Fruit fly (Drosophila melanogaster): Measurements from ENCODE around the gene mRpS34.

mRpS34 gene

dm6 chr3L:16380770-16381169, 32.9 kb downstream of the mRpS34 start (continued):
- TF ChIP-seq CG8924 (tag; optimal IDR thresholded peaks at IDR 0.05) = peak; percentile 71
- TF ChIP-seq tap (tag; optimal IDR thresholded peaks at IDR 0.05) = peak; percentile 75
- TF ChIP-seq CG4730 (GFP tag; IDR thresholded peaks at IDR 0.05) = peak; percentile 34; the same call in 1 of the 2 replicates
- TF ChIP-seq CG34422 (GFP tag; IDR thresholded peaks at IDR 0.05) = peak; percentile 36; the same call in 1 of the 3 replicates
- peak; percentile 81 for TF ChIP-seq Fer3 (tag; optimal IDR thresholded peaks at IDR 0.05)
- TF ChIP-seq YL-1 (GFP tag; optimal IDR thresholded peaks at IDR 0.05) = no peak
- peak; percentile 50; the same call in 1 of the 2 replicates for TF ChIP-seq CG3847 (GFP tag; IDR thresholded peaks at IDR 0.05)
- TF ChIP-seq z (GFP tag; IDR thresholded peaks at IDR 0.05) = no peak
- peak; percentile 83 for TF ChIP-seq gro (GFP tag; optimal IDR thresholded peaks at IDR 0.05)
- no peak for TF ChIP-seq repo (GFP tag; optimal IDR thresholded peaks at IDR 0.05)
- TF ChIP-seq fru (optimal IDR thresholded peaks at IDR 0.05) = no peak
- TF ChIP-seq CG8765 (GFP tag; IDR thresholded peaks at IDR 0.05) = no peak
- peak; percentile 22; the same call in 1 of the 2 replicates for TF ChIP-seq CG4404 (GFP tag; IDR thresholded peaks at IDR 0.05)
- TF ChIP-seq CG9817 (tag; optimal IDR thresholded peaks at IDR 0.05) = peak; percentile 78
- TF ChIP-seq twi (tag; optimal IDR thresholded peaks at IDR 0.05) = peak; percentile 42
- peak; percentile 42 for TF ChIP-seq CG14710 (tag; optimal IDR thresholded peaks at IDR 0.05)
- no peak for TF ChIP-seq slou (GFP tag; optimal IDR thresholded peaks at IDR 0.05)
- peak; percentile 42 for TF ChIP-seq trem (tag; optimal IDR thresholded peaks at IDR 0.05)
- TF ChIP-seq CG1792 (GFP tag; optimal IDR thresholded peaks at IDR 0.05) = peak; percentile 43
- TF ChIP-seq disco-r (GFP tag; optimal IDR thresholded peaks at IDR 0.05) = peak; percentile 21
- TF ChIP-seq CG34224 (GFP tag; IDR thresholded peaks at IDR 0.05; ENCODE audit: partially characterized antibody) = no peak
- TF ChIP-seq HmgZ (tag; optimal IDR thresholded peaks at IDR 0.05) = peak; percentile 70
- TF ChIP-seq Adf1 (GFP tag; IDR thresholded peaks at IDR 0.05) = no peak; the same call in 1 of the 2 replicates
- peak; percentile 38 for TF ChIP-seq CG13894 (tag; optimal IDR thresholded peaks at IDR 0.05)
- TF ChIP-seq chif (GFP tag; optimal IDR thresholded peaks at IDR 0.05) = peak; percentile 32 to 62
- peak; percentile 65 for TF ChIP-seq Six4 (GFP tag; optimal IDR thresholded peaks at IDR 0.05)
- TF ChIP-seq CG2889 (GFP tag; IDR thresholded peaks at IDR 0.05) = peak; percentile 23; the same call in 1 of the 3 replicates
- peak; percentile 0 for TF ChIP-seq Usf (GFP tag; optimal IDR thresholded peaks at IDR 0.05)
- TF ChIP-seq hth (optimal IDR thresholded peaks at IDR 0.05) = no peak
- peak; percentile 66 for TF ChIP-seq CG17829 (tag; optimal IDR thresholded peaks at IDR 0.05)
- TF ChIP-seq Ssrp (tag; optimal IDR thresholded peaks at IDR 0.05) = peak; percentile 59
- peak; percentile 25 for TF ChIP-seq kay (GFP tag; optimal IDR thresholded peaks at IDR 0.05)
- peak; percentile 28 for TF ChIP-seq CG6683 (GFP tag; optimal IDR thresholded peaks at IDR 0.05)
- TF ChIP-seq NfI (GFP tag; optimal IDR thresholded peaks at IDR 0.05) = peak; percentile 69
- peak; percentile 61 for TF ChIP-seq phol (tag; optimal IDR thresholded peaks at IDR 0.05)
- TF ChIP-seq chinmo (GFP tag; IDR thresholded peaks at IDR 0.05; ENCODE audit: partially characterized antibody) = no peak
- no peak for TF ChIP-seq CG7987 (GFP tag; optimal IDR thresholded peaks at IDR 0.05)
- TF ChIP-seq CG4854 (GFP tag; optimal IDR thresholded peaks at IDR 0.05) = peak; percentile 29
- peak; percentile 61 for TF ChIP-seq bab2 (GFP tag; optimal IDR thresholded peaks at IDR 0.05)
- TF ChIP-seq CG3838 (GFP tag; optimal IDR thresholded peaks at IDR 0.05) = no peak
- peak; percentile 57 for TF ChIP-seq jumu (GFP tag; optimal IDR thresholded peaks at IDR 0.05)
- TF ChIP-seq rib (GFP tag; IDR thresholded peaks at IDR 0.05) = 0 out of 2 replicates have a peak, but pooled peaks have one; percentile 38
- peak; percentile 13 to 71 for TF ChIP-seq Hr51 (GFP tag; optimal IDR thresholded peaks at IDR 0.05)
- no peak for TF ChIP-seq CG9797 (GFP tag; optimal IDR thresholded peaks at IDR 0.05)
- peak; percentile 88 for TF ChIP-seq lab (GFP tag; optimal IDR thresholded peaks at IDR 0.05)
- TF ChIP-seq Hr78 (GFP tag; optimal IDR thresholded peaks at IDR 0.05) = peak in 1 of 2 experiments; percentile 41
- peak; percentile 63 for TF ChIP-seq pnt (GFP tag; optimal IDR thresholded peaks at IDR 0.05)
- peak; percentile 72 for TF ChIP-seq Oli (tag; optimal IDR thresholded peaks at IDR 0.05)
- TF ChIP-seq CG11723 (GFP tag; optimal IDR thresholded peaks at IDR 0.05) = peak; percentile 46
- TF ChIP-seq CG9437 (GFP tag; optimal IDR thresholded peaks at IDR 0.05) = peak; percentile 54
- no peak; the same call in none of the 2 replicates for TF ChIP-seq CG7372 (GFP tag; IDR thresholded peaks at IDR 0.05)
